Fruit fly (Drosophila melanogaster) whole organism, embryonic: ENCODE data around the gene CG12438.

Experiments
- CG13894 ChIP-seq: fragments of 200-800 bp; sonication (Bioruptor generic); optimal IDR thresholded peaks from 3 replicates; lab custom pipeline; 2018; ENCODE audit warnings: missing biosample characterization, mild to moderate bottlenecking, missing genetic modification characterization, moderate library complexity
- CG16813 ChIP-seq: fragments of 200-800 bp; sonication (Bioruptor generic); IDR thresholded peaks from 3 replicates; pipeline ENCODE4 v1.3.6; 2022; ENCODE audit warnings: missing biosample characterization, missing genetic modification characterization; ENCODE audit not compliant: partially characterized antibody
- CG17328 ChIP-seq: fragments of 200-800 bp; sonication (Bioruptor generic); IDR thresholded peaks from 2 replicates; pipeline ENCODE4 v1.3.6; 2022; ENCODE audit warnings: missing biosample characterization, missing genetic modification characterization
- CG17361 ChIP-seq: fragments of 200-800 bp; sonication (Bioruptor generic); IDR thresholded peaks from 3 replicates; pipeline ENCODE4 v1.3.6; 2022; ENCODE audit warnings: missing biosample characterization, missing genetic modification characterization
- CG17385 ChIP-seq: fragments of 200-800 bp; sonication (Bioruptor generic); optimal IDR thresholded peaks from 3 replicates; lab custom pipeline; 2018; ENCODE audit warnings: missing biosample characterization, mild to moderate bottlenecking, missing genetic modification characterization
- CG17612 ChIP-seq: fragments of 200-800 bp; sonication (Bioruptor generic); IDR thresholded peaks from 2 replicates; pipeline ENCODE4 v1.3.6; 2022; ENCODE audit warnings: missing biosample characterization, missing genetic modification characterization
- CG18476 ChIP-seq: fragments of 200-800 bp; sonication (Bioruptor generic); optimal IDR thresholded peaks from 2 replicates; lab custom pipeline; 2016; ENCODE audit warnings: missing biosample characterization, mild to moderate bottlenecking, missing genetic modification characterization
- CG18599 ChIP-seq: fragments of 200-800 bp; sonication (Bioruptor generic); optimal IDR thresholded peaks from 3 replicates; lab custom pipeline; 2017; ENCODE audit warnings: missing biosample characterization, missing genetic modification characterization, mild to moderate bottlenecking, moderate library complexity, missing genetic modification reagents
- CG2712 ChIP-seq: fragments of 200-800 bp; optimal IDR thresholded peaks from 3 replicates; lab custom pipeline; 2019; ENCODE audit warnings: missing biosample characterization, mild to moderate bottlenecking, missing genetic modification characterization, moderate library complexity
- CG30403 ChIP-seq: fragments of 200-800 bp; sonication (Bioruptor generic); optimal IDR thresholded peaks from 3 replicates; lab custom pipeline; 2016; ENCODE audit warnings: missing biosample characterization, missing genetic modification characterization
- CG34376 ChIP-seq: fragments of 200-800 bp; sonication (Bioruptor generic); optimal IDR thresholded peaks from 2 replicates; lab custom pipeline; 2018; ENCODE audit warnings: missing biosample characterization, mild to moderate bottlenecking, missing genetic modification characterization
- CG4707 ChIP-seq: fragments of 200-800 bp; sonication (Bioruptor generic); optimal IDR thresholded peaks from 2 replicates; lab custom pipeline; 2018; ENCODE audit warnings: missing biosample characterization, mild to moderate bottlenecking, missing genetic modification characterization, moderate library complexity
- CG7928 ChIP-seq: fragments of 200-800 bp; sonication (Bioruptor generic); optimal IDR thresholded peaks from 2 replicates; lab custom pipeline; 2017; ENCODE audit warnings: missing biosample characterization, mild to moderate bottlenecking, missing genetic modification characterization
- CG9727 ChIP-seq: fragments of 200-800 bp; sonication (Bioruptor generic); optimal IDR thresholded peaks from 3 replicates; lab custom pipeline; 2017; ENCODE audit warnings: missing biosample characterization, mild to moderate bottlenecking, missing genetic modification characterization
- Deaf1 ChIP-seq: fragments of 200-800 bp; optimal IDR thresholded peaks from 3 replicates; lab custom pipeline; 2019; ENCODE audit warnings: missing biosample characterization, mild to moderate bottlenecking, missing genetic modification characterization, moderate library complexity
- Fer1 ChIP-seq: fragments of 200-800 bp; sonication (Bioruptor generic); optimal IDR thresholded peaks from 2 replicates; lab custom pipeline; 2017; ENCODE audit warnings: missing biosample characterization, mild to moderate bottlenecking, missing genetic modification characterization
- H15 ChIP-seq: fragments of 200-800 bp; sonication (Bioruptor generic); IDR thresholded peaks from 3 replicates; pipeline ENCODE4 v1.3.6; 2022; ENCODE audit warnings: missing biosample characterization, missing genetic modification characterization
- Hey ChIP-seq: fragments of 200-800 bp; sonication (Bioruptor generic); optimal IDR thresholded peaks from 3 replicates; lab custom pipeline; 2018; ENCODE audit warnings: missing biosample characterization, mild to moderate bottlenecking, missing genetic modification characterization
- Hsf ChIP-seq: fragments of 200-800 bp; sonication (Bioruptor generic); optimal IDR thresholded peaks from 3 replicates; lab custom pipeline; 2016; ENCODE audit warnings: missing biosample characterization, missing genetic modification characterization
- Kr ChIP-seq: fragments of 200-800 bp; sonication (Bioruptor generic); optimal IDR thresholded peaks from 2 replicates; lab custom pipeline; 2017; ENCODE audit warnings: missing biosample characterization, mild to moderate bottlenecking, missing genetic modification characterization
- Lhr ChIP-seq: fragments of 200-800 bp; sonication (Bioruptor generic); optimal IDR thresholded peaks from 3 replicates; lab custom pipeline; 2017; ENCODE audit warnings: mild to moderate bottlenecking, missing biosample characterization, missing genetic modification reagents, missing genetic modification characterization
- MBD-R2 ChIP-seq: fragments of 200-800 bp; sonication (Bioruptor generic); IDR thresholded peaks from 2 replicates; pipeline ENCODE4 v1.3.6; 2022; ENCODE audit warnings: missing biosample characterization, missing genetic modification characterization
- Nf-YC ChIP-seq: fragments of 200-800 bp; optimal IDR thresholded peaks from 3 replicates; lab custom pipeline; 2019; ENCODE audit warnings: missing biosample characterization, mild to moderate bottlenecking, missing genetic modification characterization, moderate library complexity
- Opbp ChIP-seq: fragments of 200-800 bp; sonication (Bioruptor generic); IDR thresholded peaks from 3 replicates; pipeline ENCODE4 v1.3.6; 2022; ENCODE audit warnings: missing biosample characterization, missing genetic modification characterization; ENCODE audit not compliant: partially characterized antibody
- Pdp1 ChIP-seq, 2 experiments: fragments of 200-800 bp; sonication (Bioruptor generic); optimal IDR thresholded peaks; 3 replicates each; lab custom pipeline; 2016; ENCODE audit warnings: missing biosample characterization in 2 of 2, missing genetic modification characterization in 2 of 2, mild to moderate bottlenecking in 1 of 2, moderate library complexity in 1 of 2
- Scr ChIP-seq: fragments of 200-800 bp; sonication (Bioruptor generic); IDR thresholded peaks from 2 replicates; pipeline ENCODE4 v1.3.6; 2022; ENCODE audit warnings: missing biosample characterization, missing genetic modification characterization; ENCODE audit not compliant: partially characterized antibody
- Sox100B ChIP-seq: fragments of 200-800 bp; sonication (Bioruptor generic); optimal IDR thresholded peaks from 3 replicates; lab custom pipeline; 2018; ENCODE audit warnings: missing biosample characterization, mild to moderate bottlenecking, missing genetic modification characterization
- ab ChIP-seq: fragments of 200-800 bp; sonication (Bioruptor generic); optimal IDR thresholded peaks from 2 replicates; lab custom pipeline; 2016; ENCODE audit warnings: missing biosample characterization, missing genetic modification characterization
- chinmo ChIP-seq: fragments of 200-800 bp; sonication (Bioruptor generic); IDR thresholded peaks from 4 replicates; pipeline ENCODE4 v1.3.6; 2022; ENCODE audit warnings: missing biosample characterization, missing genetic modification characterization; ENCODE audit not compliant: partially characterized antibody
- chn ChIP-seq: fragments of 200-800 bp; sonication (Bioruptor generic); optimal IDR thresholded peaks from 2 replicates; lab custom pipeline; 2016; ENCODE audit warnings: missing biosample characterization, missing genetic modification characterization
- dimm ChIP-seq: fragments of 200-800 bp; sonication (Bioruptor generic); IDR thresholded peaks from 2 replicates; pipeline ENCODE4 v1.3.6; 2022; ENCODE audit warnings: missing biosample characterization, missing genetic modification characterization
- gcm ChIP-seq: fragments of 200-800 bp; sonication (Bioruptor generic); optimal IDR thresholded peaks from 2 replicates; lab custom pipeline; 2019; ENCODE audit warnings: missing biosample characterization, mild to moderate bottlenecking, missing genetic modification characterization, moderate library complexity
- hb ChIP-seq: fragments of 200-800 bp; sonication (Bioruptor generic); IDR thresholded peaks from 3 replicates; pipeline ENCODE4 v1.3.6; 2022; ENCODE audit warnings: missing biosample characterization, missing genetic modification characterization; ENCODE audit not compliant: partially characterized antibody
- inv ChIP-seq: fragments of 200-800 bp; sonication (Bioruptor generic); IDR thresholded peaks from 2 replicates; pipeline ENCODE4 v1.3.6; 2022; ENCODE audit warnings: missing biosample characterization, missing genetic modification characterization; ENCODE audit not compliant: partially characterized antibody
- pan ChIP-seq, 4 experiments: fragments of >200 bp in 3 of 4; fragments of 200-800 bp in 1 of 4; sonication (Bioruptor generic) in 1 of 4; optimal IDR thresholded peaks in 3 of 4; IDR thresholded peaks in 1 of 4; 2 replicates each; pipeline versions ENCODE4 v1.3.6 to Lab custom; 2017 to 2022; ENCODE audit warnings: missing biosample characterization in 2 of 4, missing genetic modification characterization in 2 of 4, mixed read lengths in 1 of 4
- pho ChIP-seq: fragments of 200-800 bp; sonication (Bioruptor generic); optimal IDR thresholded peaks from 2 replicates; lab custom pipeline; 2016; ENCODE audit warnings: missing biosample characterization, missing genetic modification characterization
- phol ChIP-seq: fragments of 200-800 bp; sonication (Bioruptor generic); optimal IDR thresholded peaks from 3 replicates; lab custom pipeline; 2018; ENCODE audit warnings: missing biosample characterization, mild to moderate bottlenecking, missing genetic modification characterization, moderate library complexity
- pros ChIP-seq: fragments of 200-800 bp; sonication (Bioruptor generic); optimal IDR thresholded peaks from 3 replicates; lab custom pipeline; 2019; ENCODE audit warnings: missing biosample characterization, mild to moderate bottlenecking, missing genetic modification characterization, moderate library complexity
- stc ChIP-seq: fragments of 200-800 bp; sonication (Bioruptor generic); IDR thresholded peaks from 2 replicates; pipeline ENCODE4 v1.3.6; 2022; ENCODE audit warnings: missing biosample characterization, missing genetic modification characterization
- tgo ChIP-seq: fragments of 200-800 bp; sonication (Bioruptor generic); IDR thresholded peaks from 3 replicates; pipeline ENCODE4 v1.3.6; 2022; ENCODE audit warnings: missing biosample characterization, missing genetic modification characterization
- ttk ChIP-seq: fragments of 200-800 bp; sonication (Bioruptor generic); IDR thresholded peaks from 2 replicates; pipeline ENCODE4 v2.1.2; 2022; ENCODE audit warnings: missing biosample characterization, missing genetic modification characterization
- unc-4 ChIP-seq: fragments of 200-800 bp; sonication (Bioruptor generic); IDR thresholded peaks from 2 replicates; pipeline ENCODE4 v1.3.6; 2022; ENCODE audit warnings: missing biosample characterization, missing genetic modification characterization; ENCODE audit not compliant: partially characterized antibody
- vfl ChIP-seq: fragments of 200-800 bp; sonication (Bioruptor generic); optimal IDR thresholded peaks from 2 replicates; lab custom pipeline; 2016; ENCODE audit warnings: missing biosample characterization, missing genetic modification characterization
- vvl ChIP-seq: fragments of 200-800 bp; sonication (Bioruptor generic); IDR thresholded peaks from 2 replicates; pipeline ENCODE4 v1.3.6; 2022; ENCODE audit warnings: missing biosample characterization, missing genetic modification characterization
- zf30C ChIP-seq: fragments of 200-800 bp; sonication (Bioruptor generic); optimal IDR thresholded peaks from 3 replicates; lab custom pipeline; 2018; ENCODE audit warnings: missing biosample characterization, mild to moderate bottlenecking, missing genetic modification characterization

CG12438 gene

dm6 chr2L:8740757-8741278 lies 11.3 kb upstream of the CG12438 start (continued):
- TF ChIP-seq CG13894 (peak; percentile 16), CG7928 (no peak), CG2712 (tag; lab: Kevin White, UChicago) (peak; percentile 34), Hsf (GFP tag; lab: Kevin White, UChicago) (no peak), chinmo (GFP tag; lab: Robert Waterston, UW) (no peak), chn (GFP tag; lab: Kevin White, UChicago) (no peak), CG4707 (GFP tag; lab: Kevin White, UChicago) (peak; percentile 14), Sox100B (GFP tag; lab: Kevin White, UChicago) (no peak), zf30C (GFP tag; lab: Kevin White, UChicago) (peak; percentile 34), Pdp1 (GFP tag; optimal IDR thresholded peaks at IDR 0.05; lab: Kevin White, UChicago) (peak in 1 of 2 experiments; percentile 7), Lhr (GFP tag; lab: Kevin White, UChicago) (peak; percentile 54), ab (GFP tag; lab: Kevin White, UChicago) (no peak), dimm (GFP tag; lab: Robert Waterston, UW) (no peak)
- TF ChIP-seq, all 482 proteins: peak for 48

- TF ChIP-seq Fer1 (GFP tag; lab: Kevin White, UChicago) (no peak), pros (GFP tag; lab: Kevin White, UChicago) (peak; percentile 69), Hey (tag; lab: Kevin White, UChicago) (peak; percentile 91)
Observed at dm6 chr2L:8743082-8743481, 9.0 kb upstream of the CG12438 start.

dm6 chr2L:8746350-8746759 lies 5.7 kb upstream of the CG12438 start:
- TF ChIP-seq pan (optimal IDR thresholded peaks at IDR 0.05; lab: Kevin White, UChicago) (no peak), pan (GFP tag; optimal IDR thresholded peaks at IDR 0.05 in 1 of 2, IDR thresholded peaks at IDR 0.05 in 1 of 2) (peak in 1 of 2 experiments; percentile 40), Opbp (GFP tag; lab: Robert Waterston, UW) (no peak), Deaf1 (tag; lab: Kevin White, UChicago) (peak; percentile 50), CG17328 (GFP tag; lab: Robert Waterston, UW) (peak; percentile 44; the same call in 1 of the 2 replicates), CG18599 (peak; percentile 56), phol (tag; lab: Kevin White, UChicago) (peak; percentile 29), CG30403 (GFP tag; lab: Kevin White, UChicago) (peak; percentile 5), Kr (GFP tag; lab: Kevin White, UChicago) (peak; percentile 56), inv (GFP tag; lab: Robert Waterston, UW) (no peak), ttk (no peak; the same call in 1 of the 2 replicates), gcm (GFP tag; lab: Kevin White, UChicago) (peak; percentile 5), CG34376 (no peak), stc (GFP tag; lab: Robert Waterston, UW) (peak; percentile 60), vfl (GFP tag; lab: Kevin White, UChicago) (no peak), CG17385 (GFP tag; lab: Kevin White, UChicago) (peak; percentile 14), hb (no peak), CG17361 (GFP tag; lab: Robert Waterston, UW) (0 out of 3 replicates have a peak, but pooled peaks have one; percentile 44), CG17612 (GFP tag; lab: Robert Waterston, UW) (no peak), H15 (GFP tag; lab: Robert Waterston, UW) (0 out of 3 replicates have a peak, but pooled peaks have one; percentile 26), Nf-YC (tag; lab: Kevin White, UChicago) (peak; percentile 50), unc-4 (no peak), tgo (GFP tag; lab: Robert Waterston, UW) (peak; percentile 43; the same call in 1 of the 3 replicates), CG9727 (GFP tag; lab: Kevin White, UChicago) (peak; percentile 66), vvl (peak; percentile 52), pho (no peak), CG18476 (GFP tag; lab: Kevin White, UChicago) (peak; percentile 29), Scr (GFP tag; lab: Robert Waterston, UW) (no peak), CG16813 (GFP tag; lab: Robert Waterston, UW) (no peak), MBD-R2 (GFP tag; lab: Robert Waterston, UW) (no peak)
